Worm (Caenorhabditis elegans) whole organism, L2 larva: ENCODE measurements around the gene oct-2.

ENCODE experiments used
- C34F6.9 ChIP-seq: fragments of 150-350 bp; optimal IDR thresholded peaks from 2 replicates; lab custom pipeline; 2014; ENCODE audit warnings: missing biosample characterization, missing genetic modification characterization
- R02D3.7 ChIP-seq: fragments of 150-350 bp; optimal IDR thresholded peaks from 2 replicates; lab custom pipeline; 2014; ENCODE audit warnings: missing biosample characterization, missing genetic modification characterization
- Y55F3AM.14 ChIP-seq: fragments of 200-800 bp; sonication (Bioruptor generic); optimal IDR thresholded peaks from 2 replicates; lab custom pipeline; 2018; ENCODE audit warnings: mild to moderate bottlenecking, missing genetic modification characterization, missing compliant biosample characterization
- ZK546.5 ChIP-seq: sonication (generic microtip); optimal IDR thresholded peaks from 2 replicates; lab custom pipeline; 2017; ENCODE audit warnings: missing biosample characterization, missing genetic modification characterization
- alr-1 ChIP-seq: fragments of 150-350 bp; optimal IDR thresholded peaks from 2 replicates; lab custom pipeline; 2014; ENCODE audit warnings: missing biosample characterization, missing genetic modification characterization
- aly-2 ChIP-seq: fragments of 150-350 bp; optimal IDR thresholded peaks from 2 replicates; lab custom pipeline; 2014; ENCODE audit warnings: missing biosample characterization, missing genetic modification characterization
- ama-1 ChIP-seq: fragments of 150-350 bp; optimal IDR thresholded peaks from 2 replicates; lab custom pipeline; 2018; ENCODE audit warnings: inconsistent platforms
- blmp-1 ChIP-seq: sonication (generic microtip); optimal IDR thresholded peaks from 2 replicates; lab custom pipeline; 2017; ENCODE audit warnings: missing genetic modification characterization, mild to moderate bottlenecking, missing compliant biosample characterization, antibody characterized with exemption, moderate library complexity; ENCODE audit not compliant: insufficient read depth
- ceh-16 ChIP-seq: fragments of 150-350 bp; optimal IDR thresholded peaks from 2 replicates; lab custom pipeline; 2014; ENCODE audit warnings: missing biosample characterization, missing genetic modification characterization
- ceh-82 ChIP-seq: fragments of 150-350 bp; optimal IDR thresholded peaks from 2 replicates; lab custom pipeline; 2014; ENCODE audit warnings: missing biosample characterization, missing genetic modification characterization
- dmd-4 ChIP-seq: sonication (generic microtip); optimal IDR thresholded peaks from 2 replicates; lab custom pipeline; 2017; ENCODE audit warnings: missing biosample characterization, missing genetic modification characterization
- egl-27 ChIP-seq: sonication (generic microtip); optimal IDR thresholded peaks from 3 replicates; lab custom pipeline; 2017; ENCODE audit warnings: missing biosample characterization, missing genetic modification reagents, missing genetic modification characterization
- elt-3 ChIP-seq: sonication (generic microtip); optimal IDR thresholded peaks from 2 replicates; lab custom pipeline; 2017; ENCODE audit warnings: missing biosample characterization, missing genetic modification characterization
- fos-1 ChIP-seq: fragments of 150-350 bp; optimal IDR thresholded peaks from 2 replicates; lab custom pipeline; 2014; ENCODE audit warnings: missing biosample characterization, missing genetic modification characterization
- gmeb-1 ChIP-seq: fragments of 150-350 bp; optimal IDR thresholded peaks from 2 replicates; lab custom pipeline; 2014; ENCODE audit warnings: missing biosample characterization, missing genetic modification characterization
- lin-13 ChIP-seq: fragments of 150-350 bp; optimal IDR thresholded peaks from 2 replicates; lab custom pipeline; 2014; ENCODE audit warnings: missing biosample characterization, missing genetic modification reagents, missing genetic modification characterization
- lsy-2 ChIP-seq, 2 experiments: fragments of 150-350 bp in 1 of 2; sonication (generic microtip) in 1 of 2; optimal IDR thresholded peaks; 2 replicates each; lab custom pipeline; 2014 to 2017; ENCODE audit warnings: missing biosample characterization in 2 of 2, missing genetic modification characterization in 2 of 2
- mab-5 ChIP-seq: fragments of 150-350 bp; optimal IDR thresholded peaks from 2 replicates; lab custom pipeline; 2014; ENCODE audit warnings: missing biosample characterization, missing genetic modification characterization
- mbf-1 ChIP-seq: sonication (generic microtip); optimal IDR thresholded peaks from 2 replicates; lab custom pipeline; 2017; ENCODE audit warnings: missing biosample characterization, missing genetic modification characterization
- nhr-11 ChIP-seq: fragments of 150-350 bp; optimal IDR thresholded peaks from 2 replicates; lab custom pipeline; 2014; ENCODE audit warnings: missing biosample characterization, missing genetic modification characterization
- nhr-12 ChIP-seq: fragments of 150-350 bp; optimal IDR thresholded peaks from 2 replicates; lab custom pipeline; 2014; ENCODE audit warnings: missing biosample characterization, missing genetic modification characterization
- nhr-21 ChIP-seq: fragments of 150-350 bp; optimal IDR thresholded peaks from 2 replicates; lab custom pipeline; 2014; ENCODE audit warnings: missing biosample characterization, missing genetic modification characterization
- nhr-23 ChIP-seq: fragments of 150-350 bp; optimal IDR thresholded peaks from 2 replicates; lab custom pipeline; 2014; ENCODE audit warnings: missing biosample characterization, missing genetic modification reagents, missing genetic modification characterization
- nhr-237 ChIP-seq: fragments of 150-350 bp; optimal IDR thresholded peaks from 2 replicates; lab custom pipeline; 2014; ENCODE audit warnings: missing biosample characterization, missing genetic modification characterization
- nhr-6 ChIP-seq: fragments of 150-350 bp; optimal IDR thresholded peaks from 2 replicates; lab custom pipeline; 2014; ENCODE audit warnings: missing biosample characterization, missing genetic modification characterization
- nhr-77 ChIP-seq: fragments of 150-350 bp; optimal IDR thresholded peaks from 2 replicates; lab custom pipeline; 2014; ENCODE audit warnings: missing biosample characterization, missing genetic modification characterization
- skn-1 ChIP-seq: sonication (generic microtip); optimal IDR thresholded peaks from 2 replicates; lab custom pipeline; 2017; ENCODE audit warnings: missing biosample characterization, missing genetic modification characterization
- sma-9 ChIP-seq, 2 experiments: fragments of 150-350 bp in 1 of 2; sonication (generic microtip) in 1 of 2; optimal IDR thresholded peaks; 2 replicates each; lab custom pipeline; 2014 to 2016; ENCODE audit warnings: missing genetic modification characterization in 2 of 2, mild to moderate bottlenecking in 1 of 2, missing biosample characterization in 1 of 2, missing compliant biosample characterization in 1 of 2, missing genetic modification reagents in 1 of 2, moderate library complexity in 1 of 2
- snpc-4 ChIP-seq: fragments of 150-350 bp; optimal IDR thresholded peaks from 2 replicates; lab custom pipeline; 2014; ENCODE audit warnings: missing biosample characterization, missing genetic modification characterization
- unc-39 ChIP-seq: fragments of 150-350 bp; optimal IDR thresholded peaks from 2 replicates; lab custom pipeline; 2014; ENCODE audit warnings: missing biosample characterization, missing genetic modification characterization
- unc-55 ChIP-seq: fragments of 150-350 bp; sonication (generic microtip); optimal IDR thresholded peaks from 3 replicates; lab custom pipeline; 2014; ENCODE audit warnings: missing biosample characterization, missing genetic modification reagents, missing genetic modification characterization
- zag-1 ChIP-seq: fragments of 150-350 bp; optimal IDR thresholded peaks from 2 replicates; lab custom pipeline; 2014; ENCODE audit warnings: missing biosample characterization, missing genetic modification characterization
- ztf-11 ChIP-seq: sonication (generic microtip); optimal IDR thresholded peaks from 2 replicates; lab custom pipeline; 2017; ENCODE audit warnings: missing biosample characterization, missing genetic modification characterization

oct-2 gene

DNA sequence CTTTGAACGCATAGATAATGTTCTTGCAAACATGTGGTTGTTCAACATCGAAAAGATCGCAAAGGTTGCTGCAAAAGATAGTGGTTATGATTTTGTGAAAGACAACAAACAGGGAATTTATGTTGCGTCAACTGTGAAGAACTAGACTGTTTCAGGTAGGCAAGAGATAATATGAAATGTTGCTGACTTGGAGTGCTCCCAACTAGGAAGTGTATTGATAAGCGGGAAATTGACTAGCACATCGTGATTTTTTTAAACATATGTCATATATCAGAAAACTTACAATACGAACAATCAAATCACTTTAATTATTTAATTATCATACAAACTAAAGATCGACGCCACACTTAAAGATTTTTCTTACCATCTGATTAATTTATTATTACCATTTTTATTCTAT, 23.0 kb upstream of the oct-2 start:
- TF ChIP-seq skn-1 (tag; lab: Kevin White, UChicago) (no peak), ZK546.5 (tag; lab: Kevin White, UChicago) (no peak), alr-1 (tag; lab: Kevin White, UChicago) (no peak), fos-1 (peak; percentile 17), lin-13 (GFP tag; lab: Kevin White, UChicago) (no peak)

DNA sequence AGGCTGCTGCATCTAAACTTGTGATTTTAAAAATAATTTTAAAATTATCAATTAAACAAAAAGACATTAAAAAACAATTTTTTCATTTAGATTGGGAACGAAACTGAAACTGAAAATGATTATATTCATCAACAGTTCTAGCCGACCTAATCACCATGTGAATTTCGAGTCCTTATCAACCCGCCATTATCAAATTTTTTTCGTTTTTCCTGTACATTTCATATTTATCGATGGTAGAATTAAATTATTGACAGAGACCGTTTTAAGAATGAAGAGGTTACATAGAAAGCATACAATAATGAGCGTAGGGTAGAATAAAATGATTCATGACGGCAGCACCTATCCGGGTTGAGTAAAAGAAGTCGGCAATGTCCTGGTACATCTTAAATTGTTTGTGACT, 22.0 kb upstream of the oct-2 start, which contains the start of gene asm-2:
Gene asm-2, minus strand, starts transcription at position 12 of the 400 bp plus-strand sequence.
- TF ChIP-seq lsy-2 (tag; optimal IDR thresholded peaks at IDR 0.05; lab: Kevin White, UChicago), result no peak
- TF ChIP-seq ZK546.5 (tag; lab: Kevin White, UChicago), result no peak
- TF ChIP-seq nhr-12 (tag; lab: Kevin White, UChicago), result no peak
- no peak for TF ChIP-seq lin-13 (GFP tag; lab: Kevin White, UChicago)
- no peak for TF ChIP-seq mbf-1 (tag; lab: Kevin White, UChicago)
- TF ChIP-seq alr-1 (tag; lab: Kevin White, UChicago), result no peak
- peak; percentile 81 for TF ChIP-seq fos-1
- no peak for TF ChIP-seq dmd-4
- TF ChIP-seq nhr-11 (tag; lab: Kevin White, UChicago), result no peak
- no peak for TF ChIP-seq nhr-237
- no peak for TF ChIP-seq R02D3.7 (tag; lab: Kevin White, UChicago)
- TF ChIP-seq sma-9 (GFP tag; optimal IDR thresholded peaks at IDR 0.05; lab: Kevin White, UChicago), result peak; percentile 38
- no peak for TF ChIP-seq sma-9 (tag; optimal IDR thresholded peaks at IDR 0.05; lab: Kevin White, UChicago)
- TF ChIP-seq blmp-1 (tag; lab: Kevin White, UChicago), result no peak
- TF ChIP-seq ceh-16, result no peak
- TF ChIP-seq nhr-6 (tag; lab: Kevin White, UChicago), result no peak

DNA sequence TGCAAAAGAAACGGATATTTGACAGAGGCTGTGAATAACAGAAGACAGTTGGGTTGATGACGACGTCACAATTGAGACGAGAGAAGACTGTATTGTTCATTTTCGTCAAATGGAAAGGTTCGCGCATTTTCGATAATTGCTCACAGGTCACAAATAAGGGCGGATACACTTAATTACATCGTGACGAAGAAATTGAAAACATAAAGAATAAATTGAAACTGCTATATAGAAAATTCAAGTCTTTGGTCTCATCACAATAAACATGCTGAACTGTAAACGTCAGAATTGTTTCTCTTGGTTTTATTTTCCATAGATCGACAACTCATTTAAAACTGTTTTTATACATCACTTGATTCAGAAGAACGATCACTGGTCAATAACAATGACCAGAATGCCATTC, 19.4 kb upstream of the oct-2 start, which contains the start of gene ZK455.5:
Gene ZK455.5, minus strand, starts transcription at position 101 of the 400 bp plus-strand sequence.
- TF ChIP-seq aly-2 (tag; lab: Kevin White, UChicago) (no peak), snpc-4 (tag; lab: Kevin White, UChicago) (no peak), gmeb-1 (tag; lab: Kevin White, UChicago) (no peak), blmp-1 (tag; lab: Kevin White, UChicago) (no peak), egl-27 (tag; lab: Kevin White, UChicago) (no peak), nhr-12 (tag; lab: Kevin White, UChicago) (no peak), unc-39 (tag; lab: Kevin White, UChicago) (no peak), nhr-77 (no peak), nhr-11 (tag; lab: Kevin White, UChicago) (no peak)
- TF ChIP-seq, all 48 proteins: peak for 0

ce11 chrX:11328710-11329109, 17.5 kb upstream of the oct-2 start:
- TF ChIP-seq nhr-23 (tag; lab: Kevin White, UChicago), result no peak
- no peak for TF ChIP-seq ceh-82
- no peak for TF ChIP-seq ztf-11 (tag; lab: Kevin White, UChicago)
- no peak for TF ChIP-seq snpc-4 (tag; lab: Kevin White, UChicago)
- no peak for TF ChIP-seq ZK546.5 (tag; lab: Kevin White, UChicago)
- no peak for TF ChIP-seq unc-55 (GFP tag; lab: Kevin White, UChicago)
- TF ChIP-seq elt-3 (tag; lab: Kevin White, UChicago), result no peak
- no peak for TF ChIP-seq nhr-21 (tag; lab: Kevin White, UChicago)
- no peak for TF ChIP-seq C34F6.9
- no peak for TF ChIP-seq egl-27 (tag; lab: Kevin White, UChicago)
- TF ChIP-seq zag-1 (tag; lab: Kevin White, UChicago), result no peak
- no peak for TF ChIP-seq aly-2 (tag; lab: Kevin White, UChicago)

DNA sequence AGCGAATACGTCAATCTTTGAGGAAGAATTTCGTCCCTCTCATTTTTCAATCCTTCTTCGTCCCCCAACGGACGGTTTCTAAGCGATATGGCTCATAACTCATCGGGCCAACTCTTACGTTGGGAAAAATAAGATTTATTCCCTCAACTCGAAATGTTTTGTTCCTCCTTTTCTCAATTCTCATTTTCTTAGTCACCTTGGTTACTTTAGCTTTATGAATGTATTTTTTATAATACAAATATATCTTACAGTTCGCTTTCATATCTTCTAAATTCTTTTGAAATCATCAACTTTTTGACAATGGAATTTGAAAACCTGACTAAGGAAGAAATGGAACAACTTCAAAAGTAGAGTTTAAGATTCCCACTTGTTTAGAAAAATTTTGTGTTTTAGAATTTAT, 16.8 kb upstream of the oct-2 start, which contains the start of gene npr-9:
Gene npr-9, plus strand, starts transcription at position 301 of the 400 bp plus-strand sequence.
- TF ChIP-seq elt-3 (tag; lab: Kevin White, UChicago) (no peak), snpc-4 (tag; lab: Kevin White, UChicago) (no peak), ama-1 (no peak), mab-5 (tag; lab: Kevin White, UChicago) (no peak), skn-1 (tag; lab: Kevin White, UChicago) (no peak), Y55F3AM.14 (GFP tag; lab: Kevin White, UChicago) (no peak), sma-9 (GFP tag; optimal IDR thresholded peaks at IDR 0.05; lab: Kevin White, UChicago) (no peak), sma-9 (tag; optimal IDR thresholded peaks at IDR 0.05; lab: Kevin White, UChicago) (no peak)
